Worm (Caenorhabditis elegans) whole organism, L1 larva: Measurements from ENCODE around the gene R04B5.5.

Experiments
- efl-3 ChIP-seq: fragments of 200-800 bp; sonication (Bioruptor generic); optimal IDR thresholded peaks from 2 replicates; lab custom pipeline; 2018; ENCODE audit warnings: mild to moderate bottlenecking, missing genetic modification characterization, missing compliant biosample characterization
- fkh-8 ChIP-seq: sonication (generic microtip); optimal IDR thresholded peaks from 2 replicates; lab custom pipeline; 2016; ENCODE audit warnings: mild to moderate bottlenecking, missing genetic modification characterization, missing compliant biosample characterization
- isw-1 ChIP-seq: fragments of 200-800 bp; sonication (Bioruptor generic); IDR thresholded peaks from 2 replicates; pipeline ENCODE4 v1.3.6; 2022; ENCODE audit warnings: missing genetic modification characterization, missing compliant biosample characterization
- lir-3 ChIP-seq: sonication (generic microtip); optimal IDR thresholded peaks from 2 replicates; lab custom pipeline; 2016; ENCODE audit warnings: mild to moderate bottlenecking, missing genetic modification characterization, moderate library complexity, missing compliant biosample characterization; ENCODE audit not compliant: poor library complexity
- nhr-11 ChIP-seq: fragments of 150-350 bp; optimal IDR thresholded peaks from 2 replicates; lab custom pipeline; 2014; ENCODE audit warnings: missing biosample characterization, missing genetic modification characterization
- nhr-237 ChIP-seq: fragments of 150-350 bp; optimal IDR thresholded peaks from 2 replicates; lab custom pipeline; 2014; ENCODE audit warnings: missing biosample characterization, missing genetic modification characterization
- nhr-28 ChIP-seq: fragments of 150-350 bp; optimal IDR thresholded peaks from 2 replicates; lab custom pipeline; 2014; ENCODE audit warnings: missing biosample characterization, missing genetic modification characterization
- nhr-77 ChIP-seq: fragments of 150-350 bp; optimal IDR thresholded peaks from 2 replicates; lab custom pipeline; 2014; ENCODE audit warnings: missing biosample characterization, missing genetic modification characterization
- pag-3 ChIP-seq: sonication (generic microtip); optimal IDR thresholded peaks from 2 replicates; lab custom pipeline; 2017; ENCODE audit warnings: missing genetic modification characterization, mild to moderate bottlenecking, missing compliant biosample characterization, antibody characterized with exemption, borderline replicate concordance; ENCODE audit not compliant: insufficient read depth
- pqm-1 ChIP-seq: sonication (generic microtip); optimal IDR thresholded peaks from 3 replicates; lab custom pipeline; 2017; ENCODE audit warnings: missing biosample characterization, missing genetic modification characterization
- sox-4 ChIP-seq: sonication (generic microtip); optimal IDR thresholded peaks from 2 replicates; lab custom pipeline; 2016; ENCODE audit warnings: missing genetic modification characterization, missing compliant biosample characterization

- TF ChIP-seq nhr-11 (tag; lab: Kevin White, UChicago) (no peak), pag-3 (tag; lab: Kevin White, UChicago) (no peak), lir-3 (tag; lab: Kevin White, UChicago) (no peak), efl-3 (no peak), pqm-1 (no peak), nhr-237 (no peak), sox-4 (tag; lab: Kevin White, UChicago) (no peak), fkh-8 (tag; lab: Kevin White, UChicago) (no peak), nhr-77 (tag; lab: Kevin White, UChicago) (no peak), isw-1 (GFP tag; lab: Robert Waterston, UW) (no peak), nhr-28 (tag; lab: Kevin White, UChicago) (no peak)
Observed at ce11 chrV:10094374-10094773, 7.1 kb downstream of the R04B5.5 start, which contains the start of gene srd-49.
